Worm (Caenorhabditis elegans): ENCODE results near the gene frm-5.2.
"Not testable (repeated sequence)": the region's sequence is repeated elsewhere in the genome, so short reads cannot be mapped to it uniquely, and the experiment has no call there.

Gene frm-5.2

ce11 chrIV:341-740 is at the start of gene frm-5.2:
Gene frm-5.2 (plus strand): TSS chrIV:641.
- TF ChIP-seq him-1, dao-5, W03F9.2 (tag; optimal IDR thresholded peaks at IDR 0.05): not testable (repeated sequence)

- no peak for TF ChIP-seq dao-5 (tag; optimal IDR thresholded peaks at IDR 0.05)
- TF ChIP-seq him-1 (tag; optimal IDR thresholded peaks at IDR 0.05) = no peak
- TF ChIP-seq W03F9.2 (tag; optimal IDR thresholded peaks at IDR 0.05) = no peak
Measured at ce11 chrIV:48780-49179, 48.3 kb downstream of the frm-5.2 start, which contains the start of gene frm-5.1. Gene frm-5.1 (minus strand): TSS chrIV:48880.

ce11 chrIV:51219-51618 is 50.8 kb downstream of the frm-5.2 start:
- TF ChIP-seq him-1 (tag; optimal IDR thresholded peaks at IDR 0.05) = no peak
- no peak for TF ChIP-seq W03F9.2 (tag; optimal IDR thresholded peaks at IDR 0.05)
- no peak for TF ChIP-seq dao-5 (tag; optimal IDR thresholded peaks at IDR 0.05)

ce11 chrIV:53539-53938 is 53.1 kb downstream of the frm-5.2 start, which contains the start of gene T05C7.4:
Gene T05C7.4 (minus strand): TSS chrIV:53639.
- TF ChIP-seq dao-5 (tag; optimal IDR thresholded peaks at IDR 0.05) (no peak), W03F9.2 (tag; optimal IDR thresholded peaks at IDR 0.05) (no peak), him-1 (tag; optimal IDR thresholded peaks at IDR 0.05) (no peak)

DNA sequence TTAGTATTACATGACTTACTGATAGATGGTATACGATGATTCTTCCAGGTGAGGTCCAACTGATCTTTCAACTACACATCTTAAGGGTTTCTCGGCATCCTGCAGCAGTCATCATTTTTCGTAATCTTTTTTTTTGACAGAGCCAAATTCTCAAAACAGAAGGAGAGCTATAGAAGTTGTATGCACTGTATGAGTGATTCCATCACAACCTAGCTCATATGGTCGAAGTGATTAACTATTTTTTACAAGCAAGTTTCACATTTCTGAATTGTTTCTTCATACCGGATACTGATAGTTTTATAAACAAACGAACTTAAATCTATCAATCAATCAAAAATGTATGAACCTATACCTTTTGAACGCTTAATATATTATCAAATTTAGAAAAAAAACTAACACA is 58.4 kb downstream of the frm-5.2 start, which contains the start of gene T05C7.5:
T05C7.5 (minus strand) TSS at position 101 of the 400 bp plus-strand sequence.
- TF ChIP-seq W03F9.2 (tag; optimal IDR thresholded peaks at IDR 0.05) (no peak), him-1 (tag; optimal IDR thresholded peaks at IDR 0.05) (no peak), dao-5 (tag; optimal IDR thresholded peaks at IDR 0.05) (no peak)

DNA sequence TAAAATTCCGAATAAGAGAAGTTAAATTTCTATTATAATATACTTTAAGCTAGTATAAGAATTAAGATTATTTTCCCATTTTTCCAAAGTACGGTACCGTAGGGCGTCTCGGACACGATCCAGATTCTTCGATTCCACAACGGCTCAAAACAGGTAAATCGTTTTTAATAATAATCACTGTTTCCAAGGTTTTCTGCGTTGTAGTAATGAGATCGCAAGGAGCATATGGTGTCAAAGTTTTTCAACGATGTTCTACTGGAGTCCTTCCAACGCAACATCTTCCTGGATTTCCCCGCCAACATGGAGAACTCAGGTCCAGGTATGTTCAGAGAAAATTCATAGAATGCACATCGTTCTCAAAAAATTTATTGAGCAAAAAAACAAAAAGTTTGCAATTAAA is 61.0 kb downstream of the frm-5.2 start, which contains the start of gene T05C7.7:
T05C7.7 (plus strand) TSS at position 301 of the 400 bp plus-strand sequence.
- TF ChIP-seq dao-5, him-1, W03F9.2 (tag; optimal IDR thresholded peaks at IDR 0.05): not testable (repeated sequence)
